Fruit fly (Drosophila melanogaster): Measurements from ENCODE around the gene CG5391.

dm6 chr3R:22351396-22351795, 17.4 kb upstream of the CG5391 start, which contains the start of gene rdhB:
- TF ChIP-seq CTCF (optimal IDR thresholded peaks at IDR 0.05), result no peak
- TF ChIP-seq CG8478 (optimal IDR thresholded peaks at IDR 0.05), result no peak

Measured in S2 (cell line).